Fruit fly (Drosophila melanogaster) whole organism, prepupa: ENCODE data around the gene Tcs6.

Source experiments
- Blimp-1 ChIP-seq: fragments of 200-800 bp; sonication (Bioruptor generic); optimal IDR thresholded peaks from 3 replicates; lab custom pipeline; 2017; ENCODE audit warnings: missing biosample characterization, missing genetic modification characterization, mild to moderate bottlenecking, moderate library complexity, missing genetic modification reagents
- CG10631 ChIP-seq: fragments of 200-800 bp; sonication (Bioruptor generic); optimal IDR thresholded peaks from 2 replicates; lab custom pipeline; 2016; ENCODE audit warnings: missing biosample characterization, missing genetic modification characterization
- CG10669 ChIP-seq: fragments of 200-800 bp; sonication (Bioruptor generic); optimal IDR thresholded peaks from 3 replicates; lab custom pipeline; 2018; ENCODE audit warnings: missing biosample characterization, mild to moderate bottlenecking, missing genetic modification characterization, moderate library complexity
- CG11902 ChIP-seq: fragments of 200-800 bp; sonication (Bioruptor generic); optimal IDR thresholded peaks from 3 replicates; lab custom pipeline; 2016; ENCODE audit warnings: missing biosample characterization, missing genetic modification characterization
- CG15336 ChIP-seq: fragments of 200-800 bp; sonication (Bioruptor generic); IDR thresholded peaks from 2 replicates; pipeline ENCODE4 v1.3.6; 2022; ENCODE audit warnings: missing biosample characterization, missing genetic modification characterization
- CG1621 ChIP-seq: fragments of 200-800 bp; sonication (Bioruptor generic); optimal IDR thresholded peaks from 3 replicates; lab custom pipeline; 2018; ENCODE audit warnings: missing biosample characterization, mild to moderate bottlenecking, missing genetic modification characterization
- CG16779 ChIP-seq: fragments of 200-800 bp; sonication (Bioruptor generic); optimal IDR thresholded peaks from 3 replicates; lab custom pipeline; 2017; ENCODE audit warnings: missing biosample characterization, mild to moderate bottlenecking, missing genetic modification characterization
- CG3032 ChIP-seq: fragments of 200-800 bp; optimal IDR thresholded peaks from 2 replicates; lab custom pipeline; 2019; ENCODE audit warnings: missing biosample characterization, mild to moderate bottlenecking, missing genetic modification characterization, moderate library complexity
- CG32006 ChIP-seq: fragments of 200-800 bp; sonication (Bioruptor generic); optimal IDR thresholded peaks from 3 replicates; lab custom pipeline; 2017; ENCODE audit warnings: missing biosample characterization, mild to moderate bottlenecking, missing genetic modification characterization
- CG3919 ChIP-seq: fragments of 200-800 bp; sonication (Bioruptor generic); optimal IDR thresholded peaks from 3 replicates; lab custom pipeline; 2016; ENCODE audit warnings: missing biosample characterization, missing genetic modification characterization
- CG4318 ChIP-seq: fragments of 200-800 bp; sonication (Bioruptor generic); optimal IDR thresholded peaks from 3 replicates; lab custom pipeline; 2017; ENCODE audit warnings: missing biosample characterization, mild to moderate bottlenecking, missing genetic modification characterization
- CG6163 ChIP-seq: fragments of 200-800 bp; sonication (Bioruptor generic); IDR thresholded peaks from 3 replicates; pipeline ENCODE4 v1.3.6; 2022; ENCODE audit warnings: missing biosample characterization, missing genetic modification characterization
- CG6276 ChIP-seq: fragments of 200-800 bp; sonication (Bioruptor generic); optimal IDR thresholded peaks from 2 replicates; lab custom pipeline; 2017; ENCODE audit warnings: missing biosample characterization, mild to moderate bottlenecking, missing genetic modification characterization
- CG6792 ChIP-seq: fragments of 200-800 bp; sonication (Bioruptor generic); optimal IDR thresholded peaks from 3 replicates; lab custom pipeline; 2016; ENCODE audit warnings: missing biosample characterization, missing genetic modification characterization
- CG6808 ChIP-seq: fragments of 200-800 bp; sonication (Bioruptor generic); optimal IDR thresholded peaks from 3 replicates; lab custom pipeline; 2017; ENCODE audit warnings: missing biosample characterization, missing genetic modification characterization, mild to moderate bottlenecking, moderate library complexity, missing genetic modification reagents
- CG6854 ChIP-seq: fragments of 200-800 bp; sonication (Bioruptor generic); optimal IDR thresholded peaks from 2 replicates; lab custom pipeline; 2017; ENCODE audit warnings: missing biosample characterization, mild to moderate bottlenecking, missing genetic modification characterization
- CG8119 ChIP-seq: fragments of 200-800 bp; sonication (Bioruptor generic); IDR thresholded peaks from 3 replicates; pipeline ENCODE4 v1.3.6; 2022; ENCODE audit warnings: missing biosample characterization, missing genetic modification characterization
- CG8632 ChIP-seq: fragments of 200-800 bp; sonication (Bioruptor generic); optimal IDR thresholded peaks from 3 replicates; lab custom pipeline; 2016; ENCODE audit warnings: missing biosample characterization, missing genetic modification characterization
- CG9139 ChIP-seq: fragments of 200-800 bp; sonication (Bioruptor generic); optimal IDR thresholded peaks from 3 replicates; lab custom pipeline; 2017; ENCODE audit warnings: missing biosample characterization, mild to moderate bottlenecking, missing genetic modification characterization
- Eip75B ChIP-seq: fragments of 200-800 bp; sonication (Bioruptor generic); optimal IDR thresholded peaks from 3 replicates; lab custom pipeline; 2016; ENCODE audit warnings: missing biosample characterization, missing genetic modification characterization
- Eip78C ChIP-seq: fragments of 200-800 bp; sonication (Bioruptor generic); peaks from one replicate; lab custom pipeline; 2016; ENCODE audit warnings: missing biosample characterization, missing genetic modification characterization
- Eip93F ChIP-seq: fragments of 200-800 bp; sonication (Bioruptor generic); optimal IDR thresholded peaks from 2 replicates; lab custom pipeline; 2016; ENCODE audit warnings: missing biosample characterization, mild to moderate bottlenecking, missing genetic modification characterization
- Ets21C ChIP-seq: fragments of 200-800 bp; sonication (Bioruptor generic); optimal IDR thresholded peaks from 3 replicates; lab custom pipeline; 2016; ENCODE audit warnings: missing biosample characterization, missing genetic modification characterization
- Ets96B ChIP-seq: fragments of 200-800 bp; optimal IDR thresholded peaks from 2 replicates; lab custom pipeline; 2019; ENCODE audit warnings: missing biosample characterization, mild to moderate bottlenecking, missing genetic modification characterization, moderate library complexity
- Gug ChIP-seq: fragments of 200-800 bp; sonication (Bioruptor generic); IDR thresholded peaks from 2 replicates; pipeline ENCODE4 v1.3.6; 2022; ENCODE audit warnings: missing biosample characterization, missing genetic modification characterization
- Hr39 ChIP-seq: fragments of 200-800 bp; sonication (Bioruptor generic); optimal IDR thresholded peaks from 2 replicates; lab custom pipeline; 2016; ENCODE audit warnings: missing biosample characterization, missing genetic modification characterization
- Hr4 ChIP-seq: fragments of 200-800 bp; sonication (Bioruptor generic); optimal IDR thresholded peaks from 3 replicates; lab custom pipeline; 2016; ENCODE audit warnings: missing biosample characterization, missing genetic modification characterization
- Lpt ChIP-seq: fragments of 200-800 bp; sonication (Bioruptor generic); optimal IDR thresholded peaks from 3 replicates; lab custom pipeline; 2016; ENCODE audit warnings: missing biosample characterization, missing genetic modification characterization
- Met ChIP-seq: fragments of 200-800 bp; sonication (Bioruptor generic); optimal IDR thresholded peaks from 3 replicates; lab custom pipeline; 2016; ENCODE audit warnings: missing biosample characterization, missing genetic modification characterization
- OdsH ChIP-seq: fragments of 200-800 bp; sonication (Bioruptor generic); optimal IDR thresholded peaks from 3 replicates; lab custom pipeline; 2016; ENCODE audit warnings: missing biosample characterization, missing genetic modification characterization
- Sox102F ChIP-seq: fragments of 200-800 bp; sonication (Bioruptor generic); optimal IDR thresholded peaks from 2 replicates; lab custom pipeline; 2016; ENCODE audit warnings: missing biosample characterization, mild to moderate bottlenecking, missing genetic modification characterization
- Sox14 ChIP-seq: fragments of 200-800 bp; sonication (Bioruptor generic); optimal IDR thresholded peaks from 3 replicates; lab custom pipeline; 2016; ENCODE audit warnings: missing biosample characterization, missing genetic modification characterization
- Sox15 ChIP-seq: fragments of 200-800 bp; sonication (Bioruptor generic); optimal IDR thresholded peaks from 3 replicates; lab custom pipeline; 2016; ENCODE audit warnings: missing biosample characterization, missing genetic modification characterization
- achi ChIP-seq: fragments of 200-800 bp; sonication (Bioruptor generic); optimal IDR thresholded peaks from 3 replicates; lab custom pipeline; 2016; ENCODE audit warnings: missing biosample characterization, missing genetic modification characterization
- acj6 ChIP-seq: fragments of 200-800 bp; sonication (Bioruptor generic); optimal IDR thresholded peaks from 3 replicates; lab custom pipeline; 2016; ENCODE audit warnings: missing biosample characterization, missing genetic modification characterization
- cyc ChIP-seq: fragments of 200-800 bp; sonication (Bioruptor generic); optimal IDR thresholded peaks from 3 replicates; lab custom pipeline; 2016; ENCODE audit warnings: missing biosample characterization, missing genetic modification characterization
- dac ChIP-seq: fragments of 200-800 bp; sonication (Bioruptor generic); optimal IDR thresholded peaks from 2 replicates; lab custom pipeline; 2017; ENCODE audit warnings: missing biosample characterization, mild to moderate bottlenecking, missing genetic modification characterization
- dsx ChIP-seq: fragments of 200-800 bp; optimal IDR thresholded peaks from 3 replicates; lab custom pipeline; 2019; ENCODE audit warnings: missing biosample characterization, mild to moderate bottlenecking, missing genetic modification characterization, moderate library complexity; ENCODE audit not compliant: poor library complexity, severe bottlenecking
- eg ChIP-seq: fragments of 200-800 bp; sonication (Bioruptor generic); IDR thresholded peaks from 3 replicates; pipeline ENCODE4 v1.3.6; 2022; ENCODE audit warnings: missing biosample characterization, missing genetic modification characterization
- esn ChIP-seq: fragments of 200-800 bp; sonication (Bioruptor generic); optimal IDR thresholded peaks from 2 replicates; lab custom pipeline; 2016; ENCODE audit warnings: missing biosample characterization, mild to moderate bottlenecking, missing genetic modification characterization, moderate library complexity
- fd59A ChIP-seq: fragments of 200-800 bp; sonication (Bioruptor generic); optimal IDR thresholded peaks from 2 replicates; lab custom pipeline; 2017; ENCODE audit warnings: missing biosample characterization, mild to moderate bottlenecking, missing genetic modification characterization, missing genetic modification reagents
- fd85E ChIP-seq: fragments of 200-800 bp; sonication (Bioruptor generic); optimal IDR thresholded peaks from 3 replicates; lab custom pipeline; 2016; ENCODE audit warnings: missing biosample characterization, missing genetic modification characterization
- fkh ChIP-seq: fragments of 200-800 bp; sonication (Bioruptor generic); optimal IDR thresholded peaks from 3 replicates; lab custom pipeline; 2017; ENCODE audit warnings: missing biosample characterization, mild to moderate bottlenecking, missing genetic modification characterization, moderate library complexity
- lz ChIP-seq: fragments of 200-800 bp; sonication (Bioruptor generic); optimal IDR thresholded peaks from 3 replicates; lab custom pipeline; 2016; ENCODE audit warnings: missing biosample characterization, missing genetic modification characterization
- net ChIP-seq: fragments of 200-800 bp; sonication (Bioruptor generic); optimal IDR thresholded peaks from 3 replicates; lab custom pipeline; 2016; ENCODE audit warnings: missing biosample characterization, missing genetic modification characterization
- pdm3 ChIP-seq: fragments of 200-800 bp; sonication (Bioruptor generic); optimal IDR thresholded peaks from 3 replicates; lab custom pipeline; 2016; ENCODE audit warnings: missing biosample characterization, missing genetic modification characterization
- spab ChIP-seq: fragments of 200-800 bp; sonication (Bioruptor generic); optimal IDR thresholded peaks from 2 replicates; lab custom pipeline; 2017; ENCODE audit warnings: missing biosample characterization, mild to moderate bottlenecking, missing genetic modification characterization, missing genetic modification reagents
- ss ChIP-seq, 2 experiments: fragments of 200-800 bp; sonication (Bioruptor generic); optimal IDR thresholded peaks; 2 replicates in 1 of 2; 3 replicates in 1 of 2; lab custom pipeline; 2017 to 2018; ENCODE audit warnings: mild to moderate bottlenecking in 2 of 2, missing biosample characterization in 2 of 2, missing genetic modification characterization in 2 of 2, moderate library complexity in 1 of 2
- topi ChIP-seq: fragments of 200-800 bp; sonication (Bioruptor generic); optimal IDR thresholded peaks from 3 replicates; lab custom pipeline; 2016; ENCODE audit warnings: missing biosample characterization, missing genetic modification characterization
- vri ChIP-seq: fragments of 200-800 bp; sonication (Bioruptor generic); optimal IDR thresholded peaks from 3 replicates; lab custom pipeline; 2016; ENCODE audit warnings: missing biosample characterization, mild to moderate bottlenecking, missing genetic modification characterization

Gene Tcs6

dm6 chr3R:26042131-26042885 lies 15.7 kb downstream of the Tcs6 start:
- TF ChIP-seq CG6808 (GFP tag; lab: Kevin White, UChicago) (peak; percentile 91), eg (GFP tag; lab: Robert Waterston, UW) (peak; percentile 99), CG10631 (GFP tag; lab: Kevin White, UChicago) (peak; percentile 98), pdm3 (GFP tag; lab: Kevin White, UChicago) (peak; percentile 98), CG3919 (GFP tag; lab: Kevin White, UChicago) (peak; percentile 98), cyc (GFP tag; lab: Kevin White, UChicago) (peak; percentile 98), CG8632 (GFP tag; lab: Kevin White, UChicago) (peak; percentile 97), vri (peak; percentile 95), CG32006 (GFP tag; lab: Kevin White, UChicago) (peak; percentile 98), CG8119 (peak; percentile 97), CG6163 (GFP tag; lab: Robert Waterston, UW) (peak; percentile 99), fkh (GFP tag; lab: Kevin White, UChicago) (peak; percentile 91), Hr4 (GFP tag; lab: Kevin White, UChicago) (peak; percentile 98), CG1621 (peak; percentile 96), CG6792 (peak; percentile 96), Met (peak; percentile 98), Gug (GFP tag; lab: Robert Waterston, UW) (peak; percentile 98), ss (GFP tag; optimal IDR thresholded peaks at IDR 0.05; lab: Kevin White, UChicago) (peak; percentile 83 to 91), fd59A (GFP tag; lab: Kevin White, UChicago) (peak; percentile 93), CG11902 (GFP tag; lab: Kevin White, UChicago) (peak; percentile 95), dsx (GFP tag; lab: Kevin White, UChicago) (peak; percentile 89), Eip78C (GFP tag; lab: Kevin White, UChicago) (peak; percentile 99), achi (GFP tag; lab: Kevin White, UChicago) (peak; percentile 97), fd85E (GFP tag; lab: Kevin White, UChicago) (peak; percentile 93), Hr39 (peak; percentile 99), dac (GFP tag; lab: Kevin White, UChicago) (peak; percentile 95), Lpt (GFP tag; lab: Kevin White, UChicago) (peak; percentile 96), acj6 (GFP tag; lab: Kevin White, UChicago) (peak; percentile 98), topi (GFP tag; lab: Kevin White, UChicago) (peak; percentile 97), CG4318 (GFP tag; lab: Kevin White, UChicago) (peak; percentile 97), CG15336 (GFP tag; lab: Robert Waterston, UW) (peak; percentile 97), CG16779 (peak; percentile 89), Ets21C (GFP tag; lab: Kevin White, UChicago) (peak; percentile 96), Sox15 (GFP tag; lab: Kevin White, UChicago) (peak; percentile 97), Eip75B (GFP tag; lab: Kevin White, UChicago) (peak; percentile 98), Blimp-1 (GFP tag; lab: Kevin White, UChicago) (peak; percentile 80), lz (GFP tag; lab: Kevin White, UChicago) (peak; percentile 98), CG9139 (GFP tag; lab: Kevin White, UChicago) (peak; percentile 71), CG3032 (tag; lab: Kevin White, UChicago) (peak; percentile 94), esn (GFP tag; lab: Kevin White, UChicago) (peak; percentile 98), CG6854 (GFP tag; lab: Kevin White, UChicago) (peak; percentile 70), Ets96B (tag; lab: Kevin White, UChicago) (peak; percentile 96), Sox14 (GFP tag; lab: Kevin White, UChicago) (peak; percentile 98), CG10669 (peak; percentile 97), spab (peak; percentile 92), Eip93F (GFP tag; lab: Kevin White, UChicago) (peak; percentile 92), Sox102F (GFP tag; lab: Kevin White, UChicago) (peak; percentile 98), CG6276 (GFP tag; lab: Kevin White, UChicago) (peak; percentile 94), net (GFP tag; lab: Kevin White, UChicago) (peak; percentile 98), OdsH (GFP tag; lab: Kevin White, UChicago) (peak; percentile 99)
